Worm (Caenorhabditis elegans) whole organism, dauer: Measurements from ENCODE around the gene F42F12.3.

Experiments used
- unc-62 ChIP-seq: sonication (generic microtip); optimal IDR thresholded peaks from 2 replicates; lab custom pipeline; 2017; ENCODE audit warnings: missing biosample characterization, missing genetic modification reagents, missing genetic modification characterization

Gene F42F12.3

DNA sequence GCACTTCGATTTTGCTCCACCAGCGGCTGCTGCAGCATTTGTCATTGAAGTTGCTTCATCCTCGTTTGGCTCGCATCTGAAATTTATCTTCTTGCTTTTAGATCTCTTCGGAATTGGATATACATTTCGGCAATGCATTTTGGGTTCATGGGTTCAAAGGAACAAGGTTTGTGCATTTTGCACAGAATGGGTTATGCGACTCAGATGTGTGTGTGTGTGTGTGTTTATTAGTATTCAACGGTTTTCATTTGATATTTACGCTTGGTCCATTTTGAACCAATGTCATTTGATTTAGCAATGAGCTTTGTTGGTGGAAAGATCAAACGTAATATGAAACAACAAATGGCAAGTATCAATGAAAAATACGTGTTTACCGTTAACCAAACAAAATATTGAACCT, 25.4 kb downstream of the F42F12.3 start:
- no peak for TF ChIP-seq unc-62 (GFP tag; lab: Kevin White, UChicago)

- TF ChIP-seq unc-62 (GFP tag; lab: Kevin White, UChicago) = no peak
Observed at ce11 chrX:12378293-12378692, 27.9 kb downstream of the F42F12.3 start, which contains the start of gene glb-13. TSS of gene glb-13 (minus strand) at chrX:12378393.

- TF ChIP-seq unc-62 (GFP tag; lab: Kevin White, UChicago) = no peak
Observed at ce11 chrX:12391380-12391779, 41.0 kb downstream of the F42F12.3 start, which contains the start of gene nekl-3. TSS of gene nekl-3 (minus strand) at chrX:12391480.

- no peak for TF ChIP-seq unc-62 (GFP tag; lab: Kevin White, UChicago)
Observed at ce11 chrX:12393786-12394308, 43.5 kb downstream of the F42F12.3 start, which contains the start of gene F17E5.2. TSS of gene F17E5.2 (plus strand) at chrX:12394258.
